Worm (Caenorhabditis elegans): ENCODE results near the gene bbln-1.

ce11 chrX:3156062-3156791 is 4.0 kb upstream of the bbln-1 start:
- no peak for TF ChIP-seq lsy-2 (tag; optimal IDR thresholded peaks at IDR 0.05)
- no peak for TF ChIP-seq snpc-4 (tag; optimal IDR thresholded peaks at IDR 0.05)
- no peak for TF ChIP-seq blmp-1 (tag; optimal IDR thresholded peaks at IDR 0.05)
- no peak for TF ChIP-seq elt-3 (tag; optimal IDR thresholded peaks at IDR 0.05)
- TF ChIP-seq ztf-11 (tag; optimal IDR thresholded peaks at IDR 0.05) = no peak
- no peak for TF ChIP-seq nhr-237 (tag; optimal IDR thresholded peaks at IDR 0.05)
- no peak for TF ChIP-seq nhr-76 (tag; optimal IDR thresholded peaks at IDR 0.05)
- TF ChIP-seq mab-5 (tag; optimal IDR thresholded peaks at IDR 0.05) = no peak
- no peak for TF ChIP-seq ces-1 (GFP tag; optimal IDR thresholded peaks at IDR 0.05)
- TF ChIP-seq unc-39 (tag; optimal IDR thresholded peaks at IDR 0.05) = no peak

Data from whole organism, mixed stage, embryonic.